Fruit fly (Drosophila melanogaster) whole organism, embryonic: Measurements from ENCODE around the gene CG10365.
A peak's percentile ranks its signal among the peaks of the same experiment; 100 is the strongest.

Source experiments
- Antp ChIP-seq: fragments of 200-800 bp; sonication (Bioruptor generic); optimal IDR thresholded peaks from 3 replicates; lab custom pipeline; 2016; ENCODE audit warnings: missing biosample characterization, missing genetic modification characterization
- Asciz ChIP-seq: fragments of 200-800 bp; sonication (Bioruptor generic); optimal IDR thresholded peaks from 2 replicates; lab custom pipeline; 2017; ENCODE audit warnings: missing biosample characterization, mild to moderate bottlenecking, missing genetic modification characterization, missing genetic modification reagents
- Bteb2 ChIP-seq: fragments of 200-800 bp; sonication (Bioruptor generic); optimal IDR thresholded peaks from 2 replicates; lab custom pipeline; 2016; ENCODE audit warnings: missing biosample characterization, missing genetic modification characterization
- CG10462 ChIP-seq: fragments of 200-800 bp; sonication (Bioruptor generic); optimal IDR thresholded peaks from 2 replicates; lab custom pipeline; 2016; ENCODE audit warnings: missing biosample characterization, missing genetic modification characterization
- CG10543 ChIP-seq: fragments of 200-800 bp; sonication (Bioruptor generic); optimal IDR thresholded peaks from 3 replicates; lab custom pipeline; 2017; ENCODE audit warnings: missing biosample characterization, mild to moderate bottlenecking, missing genetic modification characterization, moderate library complexity
- CG14014 ChIP-seq: fragments of 200-800 bp; sonication (Bioruptor generic); IDR thresholded peaks from 2 replicates; pipeline ENCODE4 v1.3.6; 2022; ENCODE audit warnings: missing biosample characterization, missing genetic modification characterization
- CG15479 ChIP-seq: fragments of 200-800 bp; sonication (Bioruptor generic); optimal IDR thresholded peaks from 3 replicates; lab custom pipeline; 2019; ENCODE audit warnings: missing biosample characterization, mild to moderate bottlenecking, missing genetic modification characterization, moderate library complexity
- CG17829 ChIP-seq: fragments of 200-800 bp; optimal IDR thresholded peaks from 2 replicates; lab custom pipeline; 2019; ENCODE audit warnings: missing biosample characterization, mild to moderate bottlenecking, missing genetic modification characterization, moderate library complexity
- CG18476 ChIP-seq: fragments of 200-800 bp; sonication (Bioruptor generic); optimal IDR thresholded peaks from 2 replicates; lab custom pipeline; 2016; ENCODE audit warnings: missing biosample characterization, mild to moderate bottlenecking, missing genetic modification characterization
- CG18619 ChIP-seq: fragments of 200-800 bp; sonication (Bioruptor generic); optimal IDR thresholded peaks from 3 replicates; lab custom pipeline; 2017; ENCODE audit warnings: missing biosample characterization, mild to moderate bottlenecking, missing genetic modification characterization
- CG30020 ChIP-seq: fragments of 200-800 bp; optimal IDR thresholded peaks from 2 replicates; lab custom pipeline; 2019; ENCODE audit warnings: missing biosample characterization, mild to moderate bottlenecking, missing genetic modification characterization, moderate library complexity
- CG31224 ChIP-seq: fragments of 200-800 bp; sonication (Bioruptor generic); IDR thresholded peaks from 2 replicates; pipeline ENCODE4 v1.3.6; 2022; ENCODE audit warnings: missing biosample characterization, missing genetic modification characterization
- CG32532 ChIP-seq: fragments of 200-800 bp; sonication (Bioruptor generic); IDR thresholded peaks from 2 replicates; pipeline ENCODE4 v1.3.6; 2022; ENCODE audit warnings: missing biosample characterization, missing genetic modification characterization
- CG33557 ChIP-seq: fragments of 200-800 bp; sonication (Bioruptor generic); optimal IDR thresholded peaks from 2 replicates; lab custom pipeline; 2019; ENCODE audit warnings: missing biosample characterization, mild to moderate bottlenecking, missing genetic modification characterization, moderate library complexity
- CG42726 ChIP-seq: fragments of 200-800 bp; sonication (Bioruptor generic); IDR thresholded peaks from 2 replicates; pipeline ENCODE4 v1.3.6; 2022; ENCODE audit warnings: missing biosample characterization, missing genetic modification characterization; ENCODE audit not compliant: partially characterized antibody
- CG4360 ChIP-seq: fragments of 200-800 bp; sonication (Bioruptor generic); IDR thresholded peaks from 2 replicates; pipeline ENCODE4 v1.3.6; 2022; ENCODE audit warnings: missing biosample characterization, missing genetic modification characterization
- CG4707 ChIP-seq: fragments of 200-800 bp; sonication (Bioruptor generic); optimal IDR thresholded peaks from 2 replicates; lab custom pipeline; 2018; ENCODE audit warnings: missing biosample characterization, mild to moderate bottlenecking, missing genetic modification characterization, moderate library complexity
- CG6791 ChIP-seq: fragments of 200-800 bp; sonication (Bioruptor generic); IDR thresholded peaks from 3 replicates; pipeline ENCODE4 v1.3.6; 2022; ENCODE audit warnings: missing biosample characterization, missing genetic modification characterization; ENCODE audit not compliant: partially characterized antibody
- CG7357 ChIP-seq: fragments of 200-800 bp; sonication (Bioruptor generic); IDR thresholded peaks from 3 replicates; pipeline ENCODE4 v1.3.6; 2022; ENCODE audit warnings: missing biosample characterization, missing genetic modification characterization
- Dbx ChIP-seq: fragments of 200-800 bp; sonication (Bioruptor generic); IDR thresholded peaks from 3 replicates; pipeline ENCODE4 v1.3.6; 2022; ENCODE audit warnings: missing biosample characterization, missing genetic modification characterization
- Deaf1 ChIP-seq: fragments of 200-800 bp; optimal IDR thresholded peaks from 3 replicates; lab custom pipeline; 2019; ENCODE audit warnings: missing biosample characterization, mild to moderate bottlenecking, missing genetic modification characterization, moderate library complexity
- Dek ChIP-seq: fragments of 200-800 bp; sonication (Bioruptor generic); optimal IDR thresholded peaks from 3 replicates; lab custom pipeline; 2019; ENCODE audit warnings: missing biosample characterization, mild to moderate bottlenecking, missing genetic modification characterization, moderate library complexity
- Dfd ChIP-seq, 2 experiments: fragments of >200 bp; optimal IDR thresholded peaks; 2 replicates each; lab custom pipeline; 2017; ENCODE audit warnings: missing biosample characterization in 2 of 2, missing genetic modification characterization in 2 of 2
- Doc2 ChIP-seq: fragments of 200-800 bp; sonication (Bioruptor generic); IDR thresholded peaks from 2 replicates; pipeline ENCODE4 v1.3.6; 2022; ENCODE audit warnings: missing biosample characterization, missing genetic modification characterization
- Gsc ChIP-seq: fragments of 200-800 bp; sonication (Bioruptor generic); IDR thresholded peaks from 2 replicates; pipeline ENCODE4 v1.3.6; 2022; ENCODE audit warnings: missing biosample characterization, missing genetic modification characterization
- HLH4C ChIP-seq: fragments of 200-800 bp; sonication (Bioruptor generic); IDR thresholded peaks from 3 replicates; pipeline ENCODE4 v1.3.6; 2022; ENCODE audit warnings: missing biosample characterization, missing genetic modification characterization; ENCODE audit not compliant: partially characterized antibody
- HmgZ ChIP-seq: fragments of 200-800 bp; sonication (Bioruptor generic); optimal IDR thresholded peaks from 2 replicates; lab custom pipeline; 2018; ENCODE audit warnings: missing biosample characterization, mild to moderate bottlenecking, missing genetic modification characterization
- MTF-1 ChIP-seq: fragments of 200-800 bp; sonication (Bioruptor generic); optimal IDR thresholded peaks from 2 replicates; lab custom pipeline; 2018; ENCODE audit warnings: missing biosample characterization, mild to moderate bottlenecking, missing genetic modification characterization, borderline replicate concordance
- Ptx1 ChIP-seq: fragments of 200-800 bp; sonication (Bioruptor generic); IDR thresholded peaks from 2 replicates; pipeline ENCODE4 v1.3.6; 2022; ENCODE audit warnings: missing biosample characterization, missing genetic modification characterization
- Tbp ChIP-seq: fragments of >200 bp; optimal IDR thresholded peaks from 2 replicates; lab custom pipeline; 2018; ENCODE audit warnings: missing biosample characterization, missing genetic modification characterization
- Usf ChIP-seq: fragments of 200-800 bp; sonication (Bioruptor generic); optimal IDR thresholded peaks from 2 replicates; lab custom pipeline; 2017; ENCODE audit warnings: missing genotype, missing biosample characterization, missing genetic modification characterization
- abd-A ChIP-seq: fragments of 200-800 bp; sonication (Bioruptor generic); optimal IDR thresholded peaks from 3 replicates; lab custom pipeline; 2019; ENCODE audit warnings: missing biosample characterization, mild to moderate bottlenecking, missing genetic modification characterization, moderate library complexity
- chm ChIP-seq: fragments of 200-800 bp; sonication (Bioruptor generic); IDR thresholded peaks from 2 replicates; pipeline ENCODE4 v1.3.6; 2022; ENCODE audit warnings: missing biosample characterization, missing genetic modification characterization
- chn ChIP-seq: fragments of 200-800 bp; sonication (Bioruptor generic); optimal IDR thresholded peaks from 2 replicates; lab custom pipeline; 2016; ENCODE audit warnings: missing biosample characterization, missing genetic modification characterization
- fd96Cb ChIP-seq: fragments of 200-800 bp; sonication (Bioruptor generic); optimal IDR thresholded peaks from 2 replicates; lab custom pipeline; 2018; ENCODE audit warnings: missing biosample characterization, mild to moderate bottlenecking, missing genetic modification characterization, moderate library complexity
- fru ChIP-seq: fragments of >200 bp; optimal IDR thresholded peaks from 2 replicates; lab custom pipeline; 2017
- fu2 ChIP-seq: fragments of 200-800 bp; sonication (Bioruptor generic); optimal IDR thresholded peaks from 2 replicates; lab custom pipeline; 2016; ENCODE audit warnings: missing biosample characterization, missing genetic modification characterization
- gce ChIP-seq: fragments of 200-800 bp; sonication (Bioruptor generic); IDR thresholded peaks from 3 replicates; pipeline ENCODE4 v1.3.6; 2022; ENCODE audit warnings: missing biosample characterization, missing genetic modification characterization
- gcm2 ChIP-seq: fragments of 200-800 bp; sonication (Bioruptor generic); optimal IDR thresholded peaks from 2 replicates; lab custom pipeline; 2016; ENCODE audit warnings: missing biosample characterization, missing genetic modification characterization
- gfzf ChIP-seq: fragments of 200-800 bp; sonication (Bioruptor generic); optimal IDR thresholded peaks from 2 replicates; lab custom pipeline; 2016; ENCODE audit warnings: missing biosample characterization, mild to moderate bottlenecking, missing genetic modification characterization, moderate library complexity
- grau ChIP-seq: fragments of 200-800 bp; optimal IDR thresholded peaks from 3 replicates; lab custom pipeline; 2019; ENCODE audit warnings: missing biosample characterization, mild to moderate bottlenecking, missing genetic modification characterization, moderate library complexity
- gro ChIP-seq: fragments of 200-800 bp; sonication (Bioruptor generic); optimal IDR thresholded peaks from 2 replicates; lab custom pipeline; 2016; ENCODE audit warnings: missing biosample characterization, missing genetic modification characterization
- lab ChIP-seq: fragments of 200-800 bp; sonication (Bioruptor generic); optimal IDR thresholded peaks from 3 replicates; lab custom pipeline; 2017; ENCODE audit warnings: missing biosample characterization, missing genetic modification characterization, mild to moderate bottlenecking, moderate library complexity, missing genetic modification reagents
- nom ChIP-seq: fragments of 200-800 bp; sonication (Bioruptor generic); optimal IDR thresholded peaks from 2 replicates; lab custom pipeline; 2017; ENCODE audit warnings: missing biosample characterization, missing genetic modification characterization, mild to moderate bottlenecking, moderate library complexity, missing genetic modification reagents
- ranshi ChIP-seq: fragments of 200-800 bp; sonication (Bioruptor generic); IDR thresholded peaks from 2 replicates; pipeline ENCODE4 v1.3.6; 2022; ENCODE audit warnings: missing biosample characterization, missing genetic modification characterization
- sc ChIP-seq, 3 experiments: fragments of >200 bp in 2 of 3; fragments of 200-800 bp in 1 of 3; sonication (Bioruptor generic) in 1 of 3; optimal IDR thresholded peaks; 2 replicates in 2 of 3; 3 replicates in 1 of 3; lab custom pipeline; 2017; ENCODE audit warnings: mild to moderate bottlenecking in 1 of 3, missing biosample characterization in 1 of 3, missing genetic modification characterization in 1 of 3, missing genetic modification reagents in 1 of 3
- sens ChIP-seq: fragments of 200-800 bp; sonication (Bioruptor generic); peaks from one replicate; lab custom pipeline; 2016; ENCODE audit warnings: missing biosample characterization, missing genetic modification characterization
- tup ChIP-seq: fragments of 200-800 bp; sonication (Bioruptor generic); optimal IDR thresholded peaks from 2 replicates; lab custom pipeline; 2016; ENCODE audit warnings: missing biosample characterization, mild to moderate bottlenecking, missing genetic modification characterization, moderate library complexity
- vfl ChIP-seq: fragments of 200-800 bp; sonication (Bioruptor generic); optimal IDR thresholded peaks from 2 replicates; lab custom pipeline; 2016; ENCODE audit warnings: missing biosample characterization, missing genetic modification characterization
- zen ChIP-seq: fragments of 200-800 bp; sonication (Bioruptor generic); optimal IDR thresholded peaks from 3 replicates; lab custom pipeline; 2018; ENCODE audit warnings: missing biosample characterization, mild to moderate bottlenecking, missing genetic modification characterization, moderate library complexity

Gene CG10365

dm6 chr3R:23711195-23711594 is 11.9 kb upstream of the CG10365 start, which contains the start of gene CG10300 (continued):
- TF ChIP-seq Usf (GFP tag; lab: Kevin White, UChicago) (no peak), sens (GFP tag; lab: Kevin White, UChicago) (peak; percentile 71), Dbx (GFP tag; lab: Robert Waterston, UW) (no peak), gro (GFP tag; lab: Kevin White, UChicago) (no peak), lab (GFP tag; lab: Kevin White, UChicago) (peak; percentile 65), ranshi (GFP tag; lab: Robert Waterston, UW) (0 out of 2 replicates have a peak, but pooled peaks have one; percentile 24), CG17829 (no peak), CG10543 (peak; percentile 11), CG32532 (no peak), MTF-1 (no peak)

DNA sequence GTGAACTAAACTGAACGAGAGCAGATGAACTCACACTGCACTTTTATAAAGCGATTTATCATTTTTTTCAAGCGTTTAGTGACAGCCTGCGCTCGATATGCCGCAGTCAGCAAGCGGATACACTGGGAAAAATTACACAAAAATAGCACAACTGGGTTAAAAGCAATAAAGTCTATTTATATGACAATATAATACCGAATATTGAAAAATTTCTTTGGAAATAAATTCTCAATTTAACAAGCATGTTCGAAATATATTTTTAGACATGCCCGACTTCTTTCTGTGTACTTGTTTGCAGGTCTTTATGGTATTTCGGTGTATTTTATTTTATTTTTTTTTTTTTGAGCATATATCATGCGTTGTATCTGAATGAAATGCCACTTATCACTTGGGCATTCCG is 9.2 kb upstream of the CG10365 start:
- TF ChIP-seq CG15479 (GFP tag; lab: Kevin White, UChicago), result no peak
- peak; percentile 46 for TF ChIP-seq Antp (GFP tag; lab: Kevin White, UChicago)
- peak; percentile 50 for TF ChIP-seq Bteb2 (GFP tag; lab: Kevin White, UChicago)
- TF ChIP-seq Dfd (GFP tag; optimal IDR thresholded peaks at IDR 0.05; lab: Kevin White, UChicago), result no peak
- peak; percentile 34 for TF ChIP-seq CG18476 (GFP tag; lab: Kevin White, UChicago)
- TF ChIP-seq zen (tag; lab: Kevin White, UChicago), result peak; percentile 79
- no peak for TF ChIP-seq gfzf (GFP tag; lab: Kevin White, UChicago)
- TF ChIP-seq CG31224 (GFP tag; lab: Robert Waterston, UW), result no peak
- no peak for TF ChIP-seq tup
- peak; percentile 7 for TF ChIP-seq fu2 (GFP tag; lab: Kevin White, UChicago)
- no peak for TF ChIP-seq vfl (GFP tag; lab: Kevin White, UChicago)
- TF ChIP-seq Dek (tag; lab: Kevin White, UChicago), result peak; percentile 35
- TF ChIP-seq Doc2 (GFP tag; lab: Robert Waterston, UW), result no peak
- TF ChIP-seq CG4707 (GFP tag; lab: Kevin White, UChicago), result peak; percentile 31
- TF ChIP-seq CG4360, result peak; percentile 28; the same call in 1 of the 2 replicates
- TF ChIP-seq sc (optimal IDR thresholded peaks at IDR 0.05; lab: Kevin White, UChicago), result no peak
- TF ChIP-seq sc (GFP tag; optimal IDR thresholded peaks at IDR 0.05; lab: Kevin White, UChicago), result peak; percentile 56
- peak; percentile 33 for TF ChIP-seq CG33557 (GFP tag; lab: Kevin White, UChicago)
- TF ChIP-seq CG18619, result peak; percentile 41
- TF ChIP-seq fd96Cb (tag; lab: Kevin White, UChicago), result peak; percentile 72
- TF ChIP-seq CG10462 (GFP tag; lab: Kevin White, UChicago), result peak; percentile 50
- peak; percentile 56 for TF ChIP-seq chn (GFP tag; lab: Kevin White, UChicago)
- TF ChIP-seq CG30020, result no peak
- TF ChIP-seq abd-A (tag; lab: Kevin White, UChicago), result no peak
- TF ChIP-seq Ptx1 (GFP tag; lab: Robert Waterston, UW), result peak; percentile 65
- no peak for TF ChIP-seq CG7357 (GFP tag; lab: Robert Waterston, UW)
- no peak for TF ChIP-seq CG6791 (GFP tag; lab: Robert Waterston, UW)
- no peak for TF ChIP-seq HLH4C (GFP tag; lab: Robert Waterston, UW)
- peak; percentile 4 for TF ChIP-seq Deaf1 (tag; lab: Kevin White, UChicago)
- no peak for TF ChIP-seq HmgZ
- TF ChIP-seq grau (tag; lab: Kevin White, UChicago), result peak; percentile 68
- no peak for TF ChIP-seq Tbp
- peak; percentile 62; the same call in 1 of the 3 replicates for TF ChIP-seq gce (GFP tag; lab: Robert Waterston, UW)
- no peak for TF ChIP-seq nom (GFP tag; lab: Kevin White, UChicago)
- TF ChIP-seq Asciz (GFP tag; lab: Kevin White, UChicago), result peak; percentile 29
- TF ChIP-seq CG42726 (GFP tag; lab: Robert Waterston, UW), result no peak
- peak; percentile 58; the same call in 1 of the 2 replicates for TF ChIP-seq chm (GFP tag; lab: Robert Waterston, UW)
- peak; percentile 16 for TF ChIP-seq gcm2 (GFP tag; lab: Kevin White, UChicago)
- TF ChIP-seq Gsc (GFP tag; lab: Robert Waterston, UW), result no peak
- TF ChIP-seq CG14014, result peak; percentile 63
- no peak for TF ChIP-seq fru (lab: Kevin White, UChicago)
